Worm (Caenorhabditis elegans) whole organism, dauer: ENCODE data around the gene C30H6.5.

Source experiments
- unc-62 ChIP-seq: sonication (generic microtip); optimal IDR thresholded peaks from 2 replicates; lab custom pipeline; 2017; ENCODE audit warnings: missing biosample characterization, missing genetic modification reagents, missing genetic modification characterization

C30H6.5 gene

ce11 chrIV:17371469-17371868 is at the start of gene C30H6.5:
Gene C30H6.5, plus strand, starts transcription at chrIV:17371769.
- TF ChIP-seq unc-62 (GFP tag; lab: Kevin White, UChicago): no peak

- TF ChIP-seq unc-62 (GFP tag; lab: Kevin White, UChicago): no peak
Measured at ce11 chrIV:17328834-17329233, 42.7 kb upstream of the C30H6.5 start, which contains the start of gene ceh-88. Gene ceh-88, plus strand, starts transcription at chrIV:17329188.

ce11 chrIV:17331100-17331577 is 40.4 kb upstream of the C30H6.5 start, which contains the start of gene C49C3.6:
Gene C49C3.6, plus strand, starts transcription at chrIV:17331527.
- no peak for TF ChIP-seq unc-62 (GFP tag; lab: Kevin White, UChicago)

ce11 chrIV:17332261-17332660 is 39.3 kb upstream of the C30H6.5 start, which contains the start of gene C49C3.7:
Gene C49C3.7, plus strand, starts transcription at chrIV:17332561.
- no peak for TF ChIP-seq unc-62 (GFP tag; lab: Kevin White, UChicago)

- TF ChIP-seq unc-62 (GFP tag; lab: Kevin White, UChicago): no peak
Measured at ce11 chrIV:17333542-17334281, 37.9 kb upstream of the C30H6.5 start, which contains the start of gene C49C3.15. Gene C49C3.15, plus strand, starts transcription at chrIV:17334231.

ce11 chrIV:17335031-17335430 is 36.5 kb upstream of the C30H6.5 start, which contains the start of gene C49C3.8:
Gene C49C3.8, plus strand, starts transcription at chrIV:17335203.
- no peak for TF ChIP-seq unc-62 (GFP tag; lab: Kevin White, UChicago)

ce11 chrIV:17338920-17339510 is 32.6 kb upstream of the C30H6.5 start, which contains the start of gene C49C3.10:
Gene C49C3.10, minus strand, starts transcription at chrIV:17338970.
- no peak for TF ChIP-seq unc-62 (GFP tag; lab: Kevin White, UChicago)

ce11 chrIV:17341033-17341432 is 30.5 kb upstream of the C30H6.5 start:
- TF ChIP-seq unc-62 (GFP tag; lab: Kevin White, UChicago): no peak

ce11 chrIV:17342179-17342578 is 29.4 kb upstream of the C30H6.5 start, which contains the start of gene C49C3.9:
Gene C49C3.9, minus strand, starts transcription at chrIV:17342314.
- no peak for TF ChIP-seq unc-62 (GFP tag; lab: Kevin White, UChicago)

ce11 chrIV:17342667-17343066 is 28.9 kb upstream of the C30H6.5 start, which contains the start of gene C49C3.21:
Gene C49C3.21, plus strand, starts transcription at chrIV:17342967.
- TF ChIP-seq unc-62 (GFP tag; lab: Kevin White, UChicago): no peak

ce11 chrIV:17343482-17343881 is 28.1 kb upstream of the C30H6.5 start, which contains the start of gene C49C3.11:
Gene C49C3.11, plus strand, starts transcription at chrIV:17343782.
- TF ChIP-seq unc-62 (GFP tag; lab: Kevin White, UChicago): no peak

ce11 chrIV:17346599-17347218 is 24.9 kb upstream of the C30H6.5 start, which contains the start of the genes clec-197 and clec-198:
Gene clec-197, minus strand, starts transcription at chrIV:17346699.
Gene clec-198, plus strand, starts transcription at chrIV:17347168.
- TF ChIP-seq unc-62 (GFP tag; lab: Kevin White, UChicago): no peak

ce11 chrIV:17351586-17351985 is 20.0 kb upstream of the C30H6.5 start, which contains the start of gene clec-199:
Gene clec-199, plus strand, starts transcription at chrIV:17351886.
- no peak for TF ChIP-seq unc-62 (GFP tag; lab: Kevin White, UChicago)

ce11 chrIV:17361143-17361542 is 10.4 kb upstream of the C30H6.5 start, which contains the start of gene clec-202:
Gene clec-202, plus strand, starts transcription at chrIV:17361443.
- TF ChIP-seq unc-62 (GFP tag; lab: Kevin White, UChicago): no peak

ce11 chrIV:17367294-17367693 is 4.3 kb upstream of the C30H6.5 start, which contains the start of gene zipt-17:
Gene zipt-17, minus strand, starts transcription at chrIV:17367394.
- no peak for TF ChIP-seq unc-62 (GFP tag; lab: Kevin White, UChicago)
